Worm (Caenorhabditis elegans) whole organism, early embryonic: ENCODE results near the gene Y43F8B.7.

Source experiments
- B0310.2 ChIP-seq: sonication (generic microtip); optimal IDR thresholded peaks from 2 replicates; lab custom pipeline; 2016; ENCODE audit warnings: mild to moderate bottlenecking, missing genetic modification characterization, missing compliant biosample characterization
- F13C5.2 ChIP-seq: sonication (generic microtip); optimal IDR thresholded peaks from 2 replicates; lab custom pipeline; 2017; ENCODE audit warnings: mild to moderate bottlenecking, missing genetic modification characterization, inconsistent platforms, missing compliant biosample characterization
- aly-1 ChIP-seq: sonication (generic microtip); optimal IDR thresholded peaks from 2 replicates; lab custom pipeline; 2016; ENCODE audit warnings: missing genetic modification characterization, missing compliant biosample characterization
- ama-1 ChIP-seq: fragments of 150-350 bp; optimal IDR thresholded peaks from 2 replicates; lab custom pipeline; 2014
- ceh-36 ChIP-seq: sonication (generic microtip); optimal IDR thresholded peaks from 2 replicates; lab custom pipeline; 2016; ENCODE audit warnings: missing genetic modification characterization, inconsistent platforms, missing compliant biosample characterization
- flt-1 ChIP-seq: fragments of 200-800 bp; sonication (Bioruptor generic); IDR thresholded peaks from 2 replicates; pipeline ENCODE4 v1.3.6; 2022; ENCODE audit warnings: missing genetic modification characterization, missing compliant biosample characterization
- pes-1 ChIP-seq: fragments of 200-800 bp; sonication (Bioruptor generic); IDR thresholded peaks from 2 replicates; pipeline ENCODE4 v1.3.6; 2022; ENCODE audit warnings: missing genetic modification reagents, missing genetic modification characterization, missing compliant biosample characterization
- scrt-1 ChIP-seq: fragments of 200-800 bp; sonication (Bioruptor generic); IDR thresholded peaks from 2 replicates; pipeline ENCODE4 v1.3.6; 2022; ENCODE audit warnings: missing genetic modification characterization, missing compliant biosample characterization
- sea-1 ChIP-seq: fragments of 200-800 bp; sonication (Bioruptor generic); conservative IDR thresholded peaks from 2 replicates; pipeline ENCODE4 v1.3.6; 2022; ENCODE audit warnings: missing genetic modification characterization, missing compliant biosample characterization
- tbx-11 ChIP-seq: fragments of 200-800 bp; sonication (Bioruptor generic); IDR thresholded peaks from 2 replicates; pipeline ENCODE4 v1.3.6; 2022; ENCODE audit warnings: missing genetic modification characterization, missing compliant biosample characterization
- tbx-37 ChIP-seq: fragments of 200-800 bp; sonication (Bioruptor generic); conservative IDR thresholded peaks from 2 replicates; pipeline ENCODE4 v1.3.6; 2022; ENCODE audit warnings: missing genetic modification reagents, missing genetic modification characterization, missing compliant biosample characterization
- tra-4 ChIP-seq: sonication (generic microtip); optimal IDR thresholded peaks from 2 replicates; lab custom pipeline; 2017; ENCODE audit warnings: missing genetic modification characterization, missing compliant biosample characterization

DNA sequence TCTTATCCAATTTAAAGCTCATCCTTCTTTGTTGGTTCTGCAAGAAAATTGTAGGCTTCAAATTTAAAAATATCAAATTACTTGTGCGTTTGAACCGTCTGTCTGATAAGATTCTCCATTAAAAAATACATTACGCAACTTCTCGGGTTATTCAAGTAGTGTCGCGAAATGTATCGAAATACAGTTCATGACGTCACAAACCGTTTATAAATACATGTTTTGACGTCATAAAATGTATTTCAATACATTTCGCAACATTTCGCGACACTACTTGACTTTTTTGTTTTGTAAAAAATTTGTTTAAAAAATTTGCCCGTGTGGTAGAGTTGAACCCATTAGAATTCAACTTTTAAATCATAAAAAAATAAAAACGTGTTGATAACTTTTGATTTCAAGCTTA, 47.0 kb upstream of the Y43F8B.7 start:
- TF ChIP-seq tra-4 = no peak
- TF ChIP-seq F13C5.2 (tag; lab: Kevin White, UChicago) = no peak
- TF ChIP-seq flt-1 (GFP tag; lab: Robert Waterston, UW) = no peak
- TF ChIP-seq B0310.2 (tag; lab: Kevin White, UChicago) = no peak
- TF ChIP-seq tbx-11 (GFP tag; lab: Robert Waterston, UW) = no peak
- no peak for TF ChIP-seq ceh-36 (tag; lab: Kevin White, UChicago)
- TF ChIP-seq aly-1 (tag; lab: Kevin White, UChicago) = no peak
- TF ChIP-seq ama-1 (lab: Kevin White, UChicago) = no peak
- TF ChIP-seq tbx-37 (GFP tag; lab: Robert Waterston, UW) = no peak
- TF ChIP-seq scrt-1 = no peak
- TF ChIP-seq pes-1 = no peak
- TF ChIP-seq sea-1 (GFP tag; lab: Robert Waterston, UW) = no peak
